Fruit fly (Drosophila melanogaster): ENCODE results near the gene Ho.

DNA sequence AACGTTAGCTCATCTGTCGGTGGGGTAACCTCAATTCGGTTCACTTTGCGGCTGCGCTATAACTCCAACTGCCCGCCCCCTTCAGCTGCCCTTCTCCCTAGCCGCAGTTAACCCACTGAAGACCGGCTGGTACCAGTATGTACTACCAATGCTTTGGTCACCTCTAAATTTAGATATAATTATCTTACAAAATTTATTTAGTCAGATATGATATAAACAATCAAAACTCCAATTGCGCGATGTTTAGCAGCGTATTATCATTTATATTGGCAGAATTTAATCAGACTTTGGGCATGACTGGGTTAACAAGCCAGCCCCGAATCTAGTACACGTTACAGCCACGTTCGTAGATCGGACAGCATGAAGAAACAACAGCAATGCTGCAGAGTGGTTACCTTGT is 17.8 kb upstream of the Ho start:
- TF ChIP-seq CG4424 (GFP tag; optimal IDR thresholded peaks at IDR 0.05), result no peak
- TF ChIP-seq hbn (GFP tag; IDR thresholded peaks at IDR 0.05; ENCODE audit: partially characterized antibody), result no peak
- TF ChIP-seq dmrt99B (tag; optimal IDR thresholded peaks at IDR 0.05), result peak; percentile 80
- TF ChIP-seq CG10462 (GFP tag; optimal IDR thresholded peaks at IDR 0.05), result no peak
- peak; percentile 38 for TF ChIP-seq run (tag; optimal IDR thresholded peaks at IDR 0.05)
- no peak for TF ChIP-seq CG10959 (GFP tag; IDR thresholded peaks at IDR 0.05)
- no peak for TF ChIP-seq CG4404 (GFP tag; IDR thresholded peaks at IDR 0.05)
- TF ChIP-seq CG8478 (optimal IDR thresholded peaks at IDR 0.05), result no peak
- TF ChIP-seq ato (GFP tag; IDR thresholded peaks at IDR 0.05; ENCODE audit: partially characterized antibody), result no peak
- TF ChIP-seq Mad (GFP tag; optimal IDR thresholded peaks at IDR 0.05), result no peak
- TF ChIP-seq CG16815 (GFP tag; optimal IDR thresholded peaks at IDR 0.05), result no peak
